Fruit fly (Drosophila melanogaster) whole organism, adult: ENCODE results near the gene CG7685.
A peak's percentile ranks its signal among the peaks of the same experiment; 100 is the strongest.

Experiments used
- CG12768 ChIP-seq: fragments of 200-800 bp; sonication (Bioruptor generic); optimal IDR thresholded peaks from 2 replicates; lab custom pipeline; 2017; ENCODE audit warnings: missing biosample characterization, missing genetic modification characterization, mild to moderate bottlenecking, moderate library complexity, missing genetic modification reagents
- kay ChIP-seq: fragments of 200-800 bp; sonication (Bioruptor generic); peaks from one replicate; lab custom pipeline; 2016; ENCODE audit warnings: missing biosample characterization, missing genetic modification characterization, borderline replicate concordance
- tj ChIP-seq: fragments of 200-800 bp; sonication (Bioruptor generic); optimal IDR thresholded peaks from 3 replicates; lab custom pipeline; 2017; ENCODE audit warnings: missing biosample characterization, mild to moderate bottlenecking, missing genetic modification characterization, moderate library complexity

DNA sequence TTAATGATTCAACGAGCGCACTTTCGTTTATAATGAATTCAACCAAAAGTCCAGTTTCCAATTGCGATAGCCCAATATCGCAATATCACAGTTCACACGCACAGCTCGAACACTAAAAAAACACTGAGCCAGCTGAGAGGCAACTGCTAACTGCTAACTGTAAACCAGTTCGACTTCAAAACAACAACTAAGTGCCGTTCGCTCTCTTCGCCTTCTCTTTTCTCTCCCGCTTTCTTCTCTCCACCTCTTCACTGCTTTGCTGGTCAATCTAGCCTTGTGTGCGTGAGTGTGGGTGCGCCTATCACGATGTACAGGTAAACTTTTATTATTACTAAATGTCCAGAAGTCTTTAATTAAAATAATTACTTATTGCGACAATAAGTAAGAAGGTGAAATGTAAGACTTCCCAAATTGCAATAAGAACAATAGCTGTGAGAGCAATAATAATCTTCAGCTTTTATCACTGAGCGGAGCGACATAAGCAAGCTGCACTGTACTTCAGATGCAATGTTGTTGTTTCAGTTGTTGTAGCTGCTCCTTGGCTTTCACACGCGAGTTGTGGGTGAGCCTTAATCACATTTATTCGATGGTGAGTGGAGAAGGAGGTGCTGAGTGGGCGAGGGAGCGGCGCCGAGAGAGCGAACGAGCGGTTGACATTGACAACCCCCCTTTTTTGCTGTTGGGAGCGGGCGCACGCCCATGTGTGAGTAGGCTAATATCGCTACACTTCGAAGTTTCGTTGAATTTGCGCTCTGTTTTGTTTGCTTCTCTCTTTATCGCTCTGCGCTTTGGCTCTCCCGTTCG lies 7.7 kb upstream of the CG7685 start, which contains the start of gene Vti1b:
- TF ChIP-seq kay (peak; percentile 83), tj (GFP tag; lab: Kevin White, UChicago) (peak; percentile 74), CG12768 (GFP tag; lab: Kevin White, UChicago) (peak; percentile 95)
